Worm (Caenorhabditis elegans) whole organism, young adult: Measurements from ENCODE around the gene zip-7.

ENCODE experiments used
- B0019.2 ChIP-seq: fragments of 200-800 bp; sonication (Bioruptor generic); conservative IDR thresholded peaks from 2 replicates; pipeline ENCODE4 v1.3.6; 2022; ENCODE audit warnings: missing genetic modification reagents, missing genetic modification characterization, missing compliant biosample characterization
- C17E4.6 ChIP-seq: fragments of 200-800 bp; sonication (Bioruptor generic); IDR thresholded peaks from 2 replicates; pipeline ENCODE4 v1.3.6; 2022; ENCODE audit warnings: missing genetic modification reagents, missing genetic modification characterization, missing compliant biosample characterization
- D2030.7 ChIP-seq: fragments of 200-800 bp; sonication (Bioruptor generic); IDR thresholded peaks from 2 replicates; pipeline ENCODE4 v1.3.6; 2022; ENCODE audit warnings: missing genetic modification reagents, missing genetic modification characterization, missing compliant biosample characterization
- F10E7.11 ChIP-seq: sonication (generic microtip); optimal IDR thresholded peaks from 2 replicates; lab custom pipeline; 2017; ENCODE audit warnings: mild to moderate bottlenecking, missing genetic modification characterization, moderate library complexity, missing compliant biosample characterization
- F22D6.2 ChIP-seq: sonication (generic microtip); optimal IDR thresholded peaks from 2 replicates; lab custom pipeline; 2016; ENCODE audit warnings: mild to moderate bottlenecking, missing genetic modification characterization, missing compliant biosample characterization
- F23B12.7 ChIP-seq: sonication (generic microtip); optimal IDR thresholded peaks from 2 replicates; lab custom pipeline; 2017; ENCODE audit warnings: missing genetic modification characterization, mild to moderate bottlenecking, missing compliant biosample characterization, antibody characterized with exemption, moderate library complexity; ENCODE audit not compliant: insufficient read depth
- F33H1.4 ChIP-seq: fragments of 200-800 bp; sonication (Bioruptor generic); IDR thresholded peaks from 2 replicates; pipeline ENCODE4 v1.3.6; 2022; ENCODE audit warnings: missing genetic modification reagents, missing genetic modification characterization, missing compliant biosample characterization
- F55B11.4 ChIP-seq: sonication (generic microtip); optimal IDR thresholded peaks from 2 replicates; lab custom pipeline; 2016; ENCODE audit warnings: missing compliant biosample characterization, missing genetic modification characterization, borderline replicate concordance; ENCODE audit not compliant: insufficient read depth
- T07F8.4 ChIP-seq: sonication (generic microtip); optimal IDR thresholded peaks from 2 replicates; lab custom pipeline; 2016; ENCODE audit warnings: mild to moderate bottlenecking, missing genetic modification characterization, moderate library complexity, missing compliant biosample characterization
- T26A5.8 ChIP-seq: sonication (generic microtip); optimal IDR thresholded peaks from 2 replicates; lab custom pipeline; 2016; ENCODE audit warnings: missing genetic modification characterization, missing compliant biosample characterization
- Y79H2A.3 ChIP-seq: fragments of 200-800 bp; sonication (Bioruptor generic); conservative IDR thresholded peaks from 2 replicates; pipeline ENCODE4 v1.3.6; 2022; ENCODE audit warnings: missing genetic modification reagents, missing genetic modification characterization, missing compliant biosample characterization
- ZK185.1 ChIP-seq: sonication (generic microtip); optimal IDR thresholded peaks from 2 replicates; lab custom pipeline; 2016; ENCODE audit warnings: mild to moderate bottlenecking, missing genetic modification characterization, missing compliant biosample characterization; ENCODE audit not compliant: poor library complexity, severe bottlenecking
- ama-1 ChIP-seq, 3 experiments: fragments of 150-350 bp in 1 of 3; sonication (generic microtip) in 2 of 3; optimal IDR thresholded peaks; 2 replicates each; lab custom pipeline; 2014 to 2018; ENCODE audit warnings: missing biosample characterization in 2 of 3, missing genetic modification characterization in 2 of 3, missing genetic modification reagents in 2 of 3
- attf-5 ChIP-seq: fragments of 200-800 bp; sonication (Bioruptor generic); optimal IDR thresholded peaks from 2 replicates; lab custom pipeline; 2018; ENCODE audit warnings: mild to moderate bottlenecking, missing genetic modification characterization, missing compliant biosample characterization
- attf-6 ChIP-seq: fragments of 200-800 bp; sonication (Bioruptor generic); IDR thresholded peaks from 2 replicates; pipeline ENCODE4 v1.3.6; 2022; ENCODE audit warnings: missing genetic modification reagents, missing genetic modification characterization, missing compliant biosample characterization
- bed-2 ChIP-seq: fragments of 200-800 bp; sonication (Bioruptor generic); IDR thresholded peaks from 2 replicates; pipeline ENCODE4 v1.3.6; 2022; ENCODE audit warnings: missing genetic modification reagents, missing genetic modification characterization, missing compliant biosample characterization
- cebp-1 ChIP-seq, 2 experiments: fragments of 200-800 bp in 1 of 2; sonication (Bioruptor generic) in 1 of 2; sonication (generic microtip) in 1 of 2; IDR thresholded peaks in 1 of 2; optimal IDR thresholded peaks in 1 of 2; 2 replicates each; pipeline versions ENCODE4 v1.3.6 to Lab custom; 2017 to 2022; ENCODE audit warnings: missing compliant biosample characterization in 2 of 2, missing genetic modification characterization in 2 of 2, mild to moderate bottlenecking in 1 of 2, missing genetic modification reagents in 1 of 2, moderate library complexity in 1 of 2
- ceh-27 ChIP-seq: fragments of 200-800 bp; sonication (Bioruptor generic); optimal IDR thresholded peaks from 2 replicates; lab custom pipeline; 2018; ENCODE audit warnings: mild to moderate bottlenecking, missing genetic modification characterization, moderate library complexity, missing compliant biosample characterization
- ceh-40 ChIP-seq: fragments of 200-800 bp; sonication (Bioruptor generic); IDR thresholded peaks from 2 replicates; pipeline ENCODE4 v1.3.6; 2022; ENCODE audit warnings: missing genetic modification characterization, missing compliant biosample characterization
- dpff-1 ChIP-seq: sonication (generic microtip); optimal IDR thresholded peaks from 2 replicates; lab custom pipeline; 2017; ENCODE audit warnings: mild to moderate bottlenecking, missing genetic modification characterization, missing compliant biosample characterization
- efl-1 ChIP-seq: fragments of 150-350 bp; optimal IDR thresholded peaks from 2 replicates; lab custom pipeline; 2014; ENCODE audit warnings: missing biosample characterization, missing genetic modification reagents, missing genetic modification characterization
- egl-18 ChIP-seq: fragments of 200-800 bp; sonication (Bioruptor generic); IDR thresholded peaks from 2 replicates; pipeline ENCODE4 v1.3.6; 2022; ENCODE audit warnings: missing genetic modification reagents, missing genetic modification characterization, missing compliant biosample characterization
- egl-44 ChIP-seq: fragments of 200-800 bp; sonication (Bioruptor generic); IDR thresholded peaks from 2 replicates; pipeline ENCODE4 v1.3.6; 2022; ENCODE audit warnings: missing genetic modification reagents, missing genetic modification characterization, missing compliant biosample characterization
- him-1 ChIP-seq: sonication (generic microtip); optimal IDR thresholded peaks from 2 replicates; lab custom pipeline; 2016; ENCODE audit warnings: missing genotype, missing genetic modification reagents, missing genetic modification characterization, missing compliant biosample characterization
- hlh-12 ChIP-seq: sonication (generic microtip); optimal IDR thresholded peaks from 2 replicates; lab custom pipeline; 2016; ENCODE audit warnings: missing genetic modification characterization, missing compliant biosample characterization
- hmg-20 ChIP-seq: fragments of 200-800 bp; sonication (Bioruptor generic); IDR thresholded peaks from 2 replicates; pipeline ENCODE4 v1.3.6; 2022; ENCODE audit warnings: missing genetic modification reagents, missing genetic modification characterization, missing compliant biosample characterization
- hsf-1 ChIP-seq: fragments of 200-800 bp; sonication (Bioruptor generic); IDR thresholded peaks from 2 replicates; pipeline ENCODE4 v1.3.6; 2022; ENCODE audit warnings: missing genetic modification reagents, missing genetic modification characterization, missing compliant biosample characterization
- let-526 ChIP-seq: fragments of 200-800 bp; sonication (Bioruptor generic); IDR thresholded peaks from 2 replicates; pipeline ENCODE4 v1.3.6; 2022; ENCODE audit warnings: missing genetic modification reagents, missing genetic modification characterization, missing compliant biosample characterization
- lin-40 ChIP-seq: sonication (generic microtip); optimal IDR thresholded peaks from 2 replicates; lab custom pipeline; 2016; ENCODE audit warnings: missing genetic modification characterization, mild to moderate bottlenecking, missing compliant biosample characterization, missing genotype, missing genetic modification reagents
- lsl-1 ChIP-seq: fragments of 200-800 bp; sonication (Bioruptor generic); optimal IDR thresholded peaks from 2 replicates; lab custom pipeline; 2018; ENCODE audit warnings: mild to moderate bottlenecking, missing genetic modification characterization, moderate library complexity, missing compliant biosample characterization
- madf-3 ChIP-seq: fragments of 200-800 bp; sonication (Bioruptor generic); IDR thresholded peaks from 2 replicates; pipeline ENCODE4 v1.3.6; 2022; ENCODE audit warnings: missing genetic modification reagents, missing genetic modification characterization, missing compliant biosample characterization
- mcd-1 ChIP-seq: fragments of 200-800 bp; sonication (Bioruptor generic); IDR thresholded peaks from 2 replicates; pipeline ENCODE4 v1.3.6; 2022; ENCODE audit warnings: missing genetic modification reagents, missing genetic modification characterization, missing compliant biosample characterization
- nfya-1 ChIP-seq: sonication (generic microtip); optimal IDR thresholded peaks from 2 replicates; lab custom pipeline; 2017; ENCODE audit warnings: antibody characterized with exemption, missing compliant biosample characterization, missing genetic modification characterization, borderline replicate concordance; ENCODE audit not compliant: insufficient read depth
- nhr-120 ChIP-seq: fragments of 200-800 bp; sonication (Bioruptor generic); IDR thresholded peaks from 2 replicates; pipeline ENCODE4 v1.3.6; 2022; ENCODE audit warnings: missing genetic modification characterization, missing compliant biosample characterization
- nhr-27 ChIP-seq: fragments of 200-800 bp; sonication (Bioruptor generic); optimal IDR thresholded peaks from 2 replicates; lab custom pipeline; 2018; ENCODE audit warnings: mild to moderate bottlenecking, missing genetic modification characterization, moderate library complexity, missing compliant biosample characterization
- nhr-80 ChIP-seq: sonication (generic microtip); optimal IDR thresholded peaks from 2 replicates; lab custom pipeline; 2016; ENCODE audit warnings: missing genetic modification characterization, missing compliant biosample characterization
- sdz-38 ChIP-seq: sonication (generic microtip); optimal IDR thresholded peaks from 2 replicates; lab custom pipeline; 2016; ENCODE audit warnings: missing genotype, missing genetic modification characterization, missing compliant biosample characterization
- snpc-3.4 ChIP-seq: sonication (generic microtip); optimal IDR thresholded peaks from 2 replicates; lab custom pipeline; 2017; ENCODE audit warnings: missing genetic modification characterization, mild to moderate bottlenecking, missing compliant biosample characterization, antibody characterized with exemption, moderate library complexity, missing genotype, missing genetic modification reagents
- snpc-4 ChIP-seq, 5 experiments: fragments of 150-350 bp in 1 of 5; sonication (generic microtip) in 4 of 5; optimal IDR thresholded peaks; 2 replicates each; lab custom pipeline; 2014 to 2018; ENCODE audit warnings: missing genetic modification characterization in 5 of 5, missing biosample characterization in 3 of 5, antibody characterized with exemption in 2 of 5, mild to moderate bottlenecking in 2 of 5, missing compliant biosample characterization in 2 of 5, missing genotype in 2 of 5, moderate library complexity in 2 of 5, missing genetic modification reagents in 1 of 5
- tbp1 ChIP-seq: fragments of 200-800 bp; sonication (Bioruptor generic); optimal IDR thresholded peaks from 2 replicates; lab custom pipeline; 2018; ENCODE audit warnings: mild to moderate bottlenecking, missing genetic modification characterization, missing compliant biosample characterization
- tlf-1 ChIP-seq: fragments of 200-800 bp; sonication (Bioruptor generic); optimal IDR thresholded peaks from 2 replicates; lab custom pipeline; 2018; ENCODE audit warnings: mild to moderate bottlenecking, missing genetic modification characterization, missing compliant biosample characterization
- unc-130 ChIP-seq: sonication (generic microtip); optimal IDR thresholded peaks from 2 replicates; lab custom pipeline; 2016; ENCODE audit warnings: missing genetic modification reagents, missing genetic modification characterization, missing compliant biosample characterization
- unc-62 ChIP-seq: fragments of 150-350 bp; optimal IDR thresholded peaks from 2 replicates; lab custom pipeline; 2014; ENCODE audit warnings: missing biosample characterization, missing genetic modification reagents, missing genetic modification characterization
- zfh-2 ChIP-seq: fragments of 200-800 bp; sonication (Bioruptor generic); conservative IDR thresholded peaks from 2 replicates; pipeline ENCODE4 v1.3.6; 2022; ENCODE audit warnings: missing genetic modification reagents, missing genetic modification characterization, missing compliant biosample characterization
- ztf-3 ChIP-seq: fragments of 200-800 bp; sonication (Bioruptor generic); optimal IDR thresholded peaks from 2 replicates; lab custom pipeline; 2018; ENCODE audit warnings: mild to moderate bottlenecking, missing genetic modification characterization, missing compliant biosample characterization

Gene zip-7

DNA sequence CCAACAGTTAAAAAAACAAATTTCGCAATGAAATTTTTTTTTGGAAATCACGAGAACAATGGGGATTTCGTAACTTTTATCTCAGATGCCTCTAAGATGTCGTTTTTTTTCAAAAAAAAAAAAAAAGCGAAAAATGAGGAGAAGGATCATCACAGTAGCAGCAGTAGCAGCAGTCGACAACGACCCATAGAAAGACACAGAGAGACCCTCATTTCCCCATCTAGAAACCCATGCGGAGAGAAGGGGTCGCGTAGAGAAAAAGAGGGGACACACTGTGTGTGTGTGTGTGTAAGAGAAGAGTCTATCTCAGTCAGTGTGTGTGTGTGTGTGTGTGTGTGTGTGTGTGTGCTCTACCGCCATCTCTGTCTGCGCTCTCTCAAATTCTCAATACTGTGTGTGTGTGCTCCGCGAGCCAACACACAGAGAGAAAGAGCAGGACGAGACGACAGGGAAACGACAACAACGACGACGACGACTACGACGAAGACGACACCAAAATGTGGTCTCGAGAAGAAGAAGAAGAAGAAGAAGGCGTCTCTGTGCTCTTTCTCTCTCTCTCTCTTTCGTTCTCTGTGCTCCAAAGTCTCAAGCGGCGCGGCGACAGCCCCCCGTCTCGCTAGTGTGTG is 14.0 kb downstream of the zip-7 start (continued):
- TF ChIP-seq attf-6 (GFP tag; lab: Robert Waterston, UW): no peak
- no peak for TF ChIP-seq D2030.7 (GFP tag; lab: Robert Waterston, UW)
- TF ChIP-seq unc-62 (GFP tag; lab: Kevin White, UChicago): no peak
- no peak for TF ChIP-seq ceh-40 (GFP tag; lab: Robert Waterston, UW)
- no peak for TF ChIP-seq nhr-27
- no peak for TF ChIP-seq F22D6.2
- TF ChIP-seq efl-1 (GFP tag; lab: Kevin White, UChicago): no peak
- no peak for TF ChIP-seq C17E4.6
- TF ChIP-seq ama-1 (optimal IDR thresholded peaks at IDR 0.05; lab: Kevin White, UChicago): no peak
- TF ChIP-seq ama-1 (GFP tag; optimal IDR thresholded peaks at IDR 0.05; lab: Kevin White, UChicago): peak in 1 of 2 experiments; percentile 4
- TF ChIP-seq snpc-3.4 (tag; lab: Kevin White, UChicago): no peak
- TF ChIP-seq T26A5.8 (tag; lab: Kevin White, UChicago): no peak
- TF ChIP-seq F23B12.7 (tag; lab: Kevin White, UChicago): no peak
- peak; percentile 37 for TF ChIP-seq tbp1
- no peak for TF ChIP-seq F10E7.11 (tag; lab: Kevin White, UChicago)
- TF ChIP-seq ztf-3 (GFP tag; lab: Kevin White, UChicago): peak; percentile 78
- no peak; the same call in 1 of the 2 replicates for TF ChIP-seq mcd-1 (GFP tag; lab: Robert Waterston, UW)
- no peak for TF ChIP-seq F55B11.4
- TF ChIP-seq nfya-1: no peak
- TF ChIP-seq nhr-80 (tag; lab: Kevin White, UChicago): peak; percentile 51
- no peak for TF ChIP-seq nhr-120
- TF ChIP-seq dpff-1 (tag; lab: Kevin White, UChicago): no peak
- TF ChIP-seq lsl-1 (GFP tag; lab: Kevin White, UChicago): no peak
- no peak for TF ChIP-seq sdz-38 (tag; lab: Kevin White, UChicago)
- TF ChIP-seq tlf-1 (GFP tag; lab: Kevin White, UChicago): no peak
- TF ChIP-seq hsf-1 (GFP tag; lab: Robert Waterston, UW): no peak
- no peak for TF ChIP-seq bed-2 (GFP tag; lab: Robert Waterston, UW)
- TF ChIP-seq madf-3 (GFP tag; lab: Robert Waterston, UW): no peak
- no peak for TF ChIP-seq Y79H2A.3 (GFP tag; lab: Robert Waterston, UW)
- TF ChIP-seq him-1 (tag; lab: Kevin White, UChicago): no peak
- TF ChIP-seq F33H1.4: no peak
- TF ChIP-seq hlh-12: no peak

DNA sequence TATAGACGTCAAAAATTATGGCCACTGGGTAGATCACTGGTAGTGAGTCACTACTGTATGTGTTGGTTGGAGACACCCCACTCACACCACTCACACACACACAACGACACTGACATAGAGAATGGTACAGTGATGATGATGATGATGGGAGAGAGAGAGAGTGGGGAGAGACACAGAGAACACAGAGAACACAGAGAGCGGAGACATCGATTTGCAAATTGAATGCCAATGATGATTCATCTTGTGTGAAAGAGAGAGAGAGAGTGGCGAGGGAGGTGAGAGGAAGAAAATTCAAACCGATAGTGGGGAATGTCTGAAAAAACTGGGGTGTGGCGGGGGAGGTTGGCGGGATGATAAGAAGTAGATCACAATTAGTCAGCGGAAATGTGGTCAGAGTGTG is 15.5 kb downstream of the zip-7 start:
- TF ChIP-seq nhr-80 (tag; lab: Kevin White, UChicago): peak; percentile 72
- TF ChIP-seq cebp-1 (GFP tag; IDR thresholded peaks at IDR 0.05; lab: Robert Waterston, UW): no peak
- TF ChIP-seq cebp-1 (tag; optimal IDR thresholded peaks at IDR 0.05; lab: Kevin White, UChicago): peak; percentile 53
- TF ChIP-seq ama-1 (optimal IDR thresholded peaks at IDR 0.05; lab: Kevin White, UChicago): peak; percentile 15
- no peak for TF ChIP-seq ama-1 (GFP tag; optimal IDR thresholded peaks at IDR 0.05; lab: Kevin White, UChicago)
- no peak for TF ChIP-seq Y79H2A.3 (GFP tag; lab: Robert Waterston, UW)
- TF ChIP-seq egl-18 (GFP tag; lab: Robert Waterston, UW): no peak
- no peak for TF ChIP-seq madf-3 (GFP tag; lab: Robert Waterston, UW)
- TF ChIP-seq attf-5 (GFP tag; lab: Kevin White, UChicago): peak; percentile 59
- TF ChIP-seq F23B12.7 (tag; lab: Kevin White, UChicago): no peak
- no peak for TF ChIP-seq T07F8.4
- TF ChIP-seq unc-130 (GFP tag; lab: Kevin White, UChicago): no peak
- no peak for TF ChIP-seq let-526
- no peak for TF ChIP-seq lsl-1 (GFP tag; lab: Kevin White, UChicago)
- TF ChIP-seq ceh-27 (GFP tag; lab: Kevin White, UChicago): peak; percentile 67
- peak; percentile 45 for TF ChIP-seq lin-40 (tag; lab: Kevin White, UChicago)
- no peak for TF ChIP-seq snpc-4 (GFP tag; optimal IDR thresholded peaks at IDR 0.05; lab: Kevin White, UChicago)
- peak in 2 of 4 experiments; percentile 16 to 25 for TF ChIP-seq snpc-4 (tag; optimal IDR thresholded peaks at IDR 0.05; lab: Kevin White, UChicago)
- TF ChIP-seq egl-44 (GFP tag; lab: Robert Waterston, UW): no peak
- no peak for TF ChIP-seq hmg-20
- no peak for TF ChIP-seq him-1 (tag; lab: Kevin White, UChicago)
- TF ChIP-seq B0019.2 (GFP tag; lab: Robert Waterston, UW): no peak
- TF ChIP-seq ceh-40 (GFP tag; lab: Robert Waterston, UW): no peak
- peak; percentile 39 for TF ChIP-seq ZK185.1 (tag; lab: Kevin White, UChicago)
- no peak for TF ChIP-seq attf-6 (GFP tag; lab: Robert Waterston, UW)
- peak; percentile 48; the same call in 1 of the 2 replicates for TF ChIP-seq zfh-2 (GFP tag; lab: Robert Waterston, UW)
